Fruit fly (Drosophila melanogaster): ENCODE results near the gene ND-24.

Gene ND-24

dm6 chrX:17624223-17624982, 7.5 kb upstream of the ND-24 start:
- TF ChIP-seq psq (optimal IDR thresholded peaks at IDR 0.05), result no peak
- no peak for TF ChIP-seq Sin3A (optimal IDR thresholded peaks at IDR 0.05)
- no peak for TF ChIP-seq h (optimal IDR thresholded peaks at IDR 0.05)
- no peak for TF ChIP-seq Myc (optimal IDR thresholded peaks at IDR 0.05)
- no peak for TF ChIP-seq insv (optimal IDR thresholded peaks at IDR 0.05)
- no peak for TF ChIP-seq ttk (optimal IDR thresholded peaks at IDR 0.05)

- TF ChIP-seq Sin3A (optimal IDR thresholded peaks at IDR 0.05) (no peak), insv (optimal IDR thresholded peaks at IDR 0.05) (no peak), psq (optimal IDR thresholded peaks at IDR 0.05) (no peak), Myc (optimal IDR thresholded peaks at IDR 0.05) (no peak), h (optimal IDR thresholded peaks at IDR 0.05) (no peak), ttk (optimal IDR thresholded peaks at IDR 0.05) (no peak)
Observed at dm6 chrX:17624983-17625401, 6.9 kb upstream of the ND-24 start.

dm6 chrX:17625833-17626232, 6.1 kb upstream of the ND-24 start:
- TF ChIP-seq Sin3A (optimal IDR thresholded peaks at IDR 0.05) (no peak), Myc (optimal IDR thresholded peaks at IDR 0.05) (no peak), h (optimal IDR thresholded peaks at IDR 0.05) (no peak), psq (optimal IDR thresholded peaks at IDR 0.05) (no peak), ttk (optimal IDR thresholded peaks at IDR 0.05) (no peak), insv (optimal IDR thresholded peaks at IDR 0.05) (no peak)

dm6 chrX:17627090-17627992, 4.5 kb upstream of the ND-24 start, which contains the start of gene stas:
Gene stas (minus strand): TSS chrX:17627895.
- TF ChIP-seq Sin3A (optimal IDR thresholded peaks at IDR 0.05), result no peak
- no peak for TF ChIP-seq insv (optimal IDR thresholded peaks at IDR 0.05)
- no peak for TF ChIP-seq ttk (optimal IDR thresholded peaks at IDR 0.05)
- TF ChIP-seq psq (optimal IDR thresholded peaks at IDR 0.05), result no peak

- TF ChIP-seq psq (optimal IDR thresholded peaks at IDR 0.05) (no peak), Sin3A (optimal IDR thresholded peaks at IDR 0.05) (no peak), Myc (optimal IDR thresholded peaks at IDR 0.05) (no peak), ttk (optimal IDR thresholded peaks at IDR 0.05) (no peak), h (optimal IDR thresholded peaks at IDR 0.05) (no peak), insv (optimal IDR thresholded peaks at IDR 0.05) (no peak)
Observed at dm6 chrX:17629317-17629716, 2.6 kb upstream of the ND-24 start, which contains the start of gene CG8326. Gene CG8326 (minus strand): TSS chrX:17629492.

- TF ChIP-seq psq (optimal IDR thresholded peaks at IDR 0.05) (no peak), h (optimal IDR thresholded peaks at IDR 0.05) (no peak), ttk (optimal IDR thresholded peaks at IDR 0.05) (no peak), Myc (optimal IDR thresholded peaks at IDR 0.05) (no peak), insv (optimal IDR thresholded peaks at IDR 0.05) (no peak), Sin3A (optimal IDR thresholded peaks at IDR 0.05) (no peak)
Observed at dm6 chrX:17636001-17636400, 4.1 kb downstream of the ND-24 start, which contains the start of the genes CG8289 and CG5800. Gene CG8289 (minus strand): TSS chrX:17636044. Gene CG5800 (plus strand): TSS chrX:17636281.

dm6 chrX:17640837-17641236, 8.9 kb downstream of the ND-24 start:
- no peak for TF ChIP-seq Myc (optimal IDR thresholded peaks at IDR 0.05)
- TF ChIP-seq ttk (optimal IDR thresholded peaks at IDR 0.05), result no peak
- no peak for TF ChIP-seq insv (optimal IDR thresholded peaks at IDR 0.05)

- TF ChIP-seq Myc (optimal IDR thresholded peaks at IDR 0.05), result no peak
- no peak for TF ChIP-seq insv (optimal IDR thresholded peaks at IDR 0.05)
- no peak for TF ChIP-seq Sin3A (optimal IDR thresholded peaks at IDR 0.05)
Observed at dm6 chrX:17651216-17651997, 19.5 kb downstream of the ND-24 start.

- TF ChIP-seq ttk (optimal IDR thresholded peaks at IDR 0.05), result no peak
- no peak for TF ChIP-seq Myc (optimal IDR thresholded peaks at IDR 0.05)
- TF ChIP-seq Sin3A (optimal IDR thresholded peaks at IDR 0.05), result no peak
- TF ChIP-seq h (optimal IDR thresholded peaks at IDR 0.05), result no peak
- no peak for TF ChIP-seq insv (optimal IDR thresholded peaks at IDR 0.05)
Observed at dm6 chrX:17651998-17652738, 20.3 kb downstream of the ND-24 start, which contains the start of gene RhoGAPp190. Gene RhoGAPp190 (minus strand): TSS chrX:17652562.

- TF ChIP-seq ttk (optimal IDR thresholded peaks at IDR 0.05) (no peak), Myc (optimal IDR thresholded peaks at IDR 0.05) (no peak), h (optimal IDR thresholded peaks at IDR 0.05) (no peak), insv (optimal IDR thresholded peaks at IDR 0.05) (no peak), psq (optimal IDR thresholded peaks at IDR 0.05) (no peak), Sin3A (optimal IDR thresholded peaks at IDR 0.05) (no peak)
Observed at dm6 chrX:17656501-17656900, 24.6 kb downstream of the ND-24 start, which contains the start of gene IntS2. Gene IntS2 (minus strand): TSS chrX:17656818.

All from Kc167 (cell line).